Worm (Caenorhabditis elegans) whole organism, midembryonic: Measurements from ENCODE around the gene Y53G8B.2.

Source experiments
- T22C8.4 ChIP-seq: fragments of 200-800 bp; sonication (Bioruptor generic); IDR thresholded peaks from 2 replicates; pipeline ENCODE4 v1.3.6; 2022; ENCODE audit warnings: missing genetic modification characterization, missing compliant biosample characterization
- cog-1 ChIP-seq: sonication (generic microtip); optimal IDR thresholded peaks from 2 replicates; lab custom pipeline; 2016; ENCODE audit warnings: missing genetic modification characterization, missing compliant biosample characterization
- ztf-29 ChIP-seq: fragments of 200-800 bp; sonication (Bioruptor generic); IDR thresholded peaks from 2 replicates; pipeline ENCODE4 v1.3.6; 2022; ENCODE audit warnings: missing genetic modification reagents, missing genetic modification characterization, missing compliant biosample characterization

DNA sequence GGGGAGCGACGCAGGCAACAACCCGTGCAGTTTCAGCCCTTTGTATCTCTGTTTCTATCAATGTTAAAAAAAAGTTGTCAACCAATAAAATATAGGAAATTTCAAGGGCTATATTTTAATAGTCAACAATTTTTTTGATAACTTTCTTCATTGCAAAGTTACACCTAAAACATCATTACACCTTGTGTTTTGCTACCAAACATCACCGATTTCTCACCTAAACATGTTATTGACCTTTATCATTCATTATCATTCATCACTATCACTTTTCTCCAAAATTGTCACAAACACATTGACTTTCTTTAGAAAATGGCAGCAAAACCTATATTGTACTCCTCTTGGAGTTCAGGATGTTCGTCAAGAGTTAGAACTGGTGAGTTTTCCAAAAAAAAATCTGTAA, 25.3 kb upstream of the Y53G8B.2 start, which contains the start of gene Y53G8B.1:
- TF ChIP-seq cog-1 (tag; lab: Kevin White, UChicago) (no peak), ztf-29 (GFP tag; lab: Robert Waterston, UW) (no peak), T22C8.4 (no peak)
